Fruit fly (Drosophila melanogaster) S2 (cell line): ENCODE measurements around the gene CG5910.

Experiments
- CG8478 ChIP-seq: fragments of >200 bp; optimal IDR thresholded peaks from 2 replicates; lab custom pipeline; 2018
- CTCF ChIP-seq, 2 experiments: fragments of >200 bp; optimal IDR thresholded peaks; 2 replicates each; lab custom pipeline; 2018

- TF ChIP-seq CTCF (optimal IDR thresholded peaks at IDR 0.05; lab: Kevin White, UChicago), result no peak
- TF ChIP-seq CG8478 (lab: Kevin White, UChicago), result no peak
Measured at dm6 chr3L:20467433-20467832, 25.2 kb downstream of the CG5910 start.
